Worm (Caenorhabditis elegans) whole organism, late embryonic: Measurements from ENCODE around the gene pitr-1.

Source experiments
- C08G9.2 ChIP-seq: sonication (generic microtip); optimal IDR thresholded peaks from 2 replicates; lab custom pipeline; 2016; ENCODE audit warnings: mild to moderate bottlenecking, missing genetic modification characterization, moderate library complexity, missing compliant biosample characterization
- ama-1 ChIP-seq: fragments of 150-350 bp; optimal IDR thresholded peaks from 2 replicates; lab custom pipeline; 2014

- no peak for TF ChIP-seq C08G9.2 (tag; lab: Kevin White, UChicago)
- no peak for TF ChIP-seq ama-1 (lab: Kevin White, UChicago)
These were observed 17.4 kb upstream of the pitr-1 start, which contains the start of gene T12B3.2 for ce11 chrIV:7376511-7376910.
